Fruit fly (Drosophila melanogaster) whole organism, embryonic: ENCODE measurements around the gene meso18E.

Experiments
- Ada2b ChIP-seq: fragments of 200-800 bp; sonication (Bioruptor generic); IDR thresholded peaks from 2 replicates; pipeline ENCODE4 v1.3.6; 2022; ENCODE audit warnings: missing biosample characterization, missing genetic modification characterization
- CG10321 ChIP-seq: fragments of 200-800 bp; sonication (Bioruptor generic); IDR thresholded peaks from 2 replicates; pipeline ENCODE4 v1.3.6; 2022; ENCODE audit warnings: missing biosample characterization, missing genetic modification characterization
- CG11560 ChIP-seq: fragments of 200-800 bp; sonication (Bioruptor generic); IDR thresholded peaks from 3 replicates; pipeline ENCODE4 v1.3.6; 2022; ENCODE audit warnings: missing biosample characterization, missing genetic modification characterization
- CG12744 ChIP-seq: fragments of 200-800 bp; sonication (Bioruptor generic); optimal IDR thresholded peaks from 2 replicates; lab custom pipeline; 2016; ENCODE audit warnings: missing biosample characterization, missing genetic modification characterization
- CG13123 ChIP-seq: fragments of 200-800 bp; sonication (Bioruptor generic); optimal IDR thresholded peaks from 2 replicates; lab custom pipeline; 2016; ENCODE audit warnings: missing biosample characterization, missing genetic modification characterization
- CG15011 ChIP-seq: fragments of 200-800 bp; sonication (Bioruptor generic); optimal IDR thresholded peaks from 3 replicates; lab custom pipeline; 2018; ENCODE audit warnings: missing biosample characterization, mild to moderate bottlenecking, missing genetic modification characterization
- CG1603 ChIP-seq: fragments of 200-800 bp; sonication (Bioruptor generic); optimal IDR thresholded peaks from 2 replicates; lab custom pipeline; 2019; ENCODE audit warnings: missing biosample characterization, mild to moderate bottlenecking, missing genetic modification characterization, moderate library complexity
- CG17361 ChIP-seq: fragments of 200-800 bp; sonication (Bioruptor generic); IDR thresholded peaks from 3 replicates; pipeline ENCODE4 v1.3.6; 2022; ENCODE audit warnings: missing biosample characterization, missing genetic modification characterization
- CG17385 ChIP-seq: fragments of 200-800 bp; sonication (Bioruptor generic); optimal IDR thresholded peaks from 3 replicates; lab custom pipeline; 2018; ENCODE audit warnings: missing biosample characterization, mild to moderate bottlenecking, missing genetic modification characterization
- CG18599 ChIP-seq: fragments of 200-800 bp; sonication (Bioruptor generic); optimal IDR thresholded peaks from 3 replicates; lab custom pipeline; 2017; ENCODE audit warnings: missing biosample characterization, missing genetic modification characterization, mild to moderate bottlenecking, moderate library complexity, missing genetic modification reagents
- CG3281 ChIP-seq: fragments of 200-800 bp; sonication (Bioruptor generic); optimal IDR thresholded peaks from 3 replicates; lab custom pipeline; 2017; ENCODE audit warnings: missing biosample characterization, mild to moderate bottlenecking, missing genetic modification characterization
- CG4424 ChIP-seq: fragments of 200-800 bp; sonication (Bioruptor generic); optimal IDR thresholded peaks from 3 replicates; lab custom pipeline; 2016; ENCODE audit warnings: missing biosample characterization, missing genetic modification characterization
- CG4730 ChIP-seq: fragments of 200-800 bp; sonication (Bioruptor generic); IDR thresholded peaks from 2 replicates; pipeline ENCODE4 v1.3.6; 2022; ENCODE audit warnings: missing biosample characterization, missing genetic modification characterization
- CG5180 ChIP-seq: fragments of 200-800 bp; sonication (Bioruptor generic); optimal IDR thresholded peaks from 3 replicates; lab custom pipeline; 2017; ENCODE audit warnings: missing biosample characterization, missing genetic modification characterization, mild to moderate bottlenecking, moderate library complexity, missing genetic modification reagents
- Chrac-16 ChIP-seq: fragments of 200-800 bp; sonication (Bioruptor generic); optimal IDR thresholded peaks from 3 replicates; lab custom pipeline; 2016; ENCODE audit warnings: missing biosample characterization, missing genetic modification characterization
- D19A ChIP-seq: fragments of 200-800 bp; optimal IDR thresholded peaks from 3 replicates; lab custom pipeline; 2019; ENCODE audit warnings: missing biosample characterization, mild to moderate bottlenecking, missing genetic modification characterization, moderate library complexity
- Deaf1 ChIP-seq: fragments of 200-800 bp; optimal IDR thresholded peaks from 3 replicates; lab custom pipeline; 2019; ENCODE audit warnings: missing biosample characterization, mild to moderate bottlenecking, missing genetic modification characterization, moderate library complexity
- Dip2 ChIP-seq: fragments of 200-800 bp; sonication (Bioruptor generic); IDR thresholded peaks from 2 replicates; pipeline ENCODE4 v1.3.6; 2022; ENCODE audit warnings: missing biosample characterization, missing genetic modification characterization
- Dll ChIP-seq: fragments of 200-800 bp; sonication (Bioruptor generic); IDR thresholded peaks from 4 replicates; pipeline ENCODE4 v1.3.6; 2022; ENCODE audit warnings: missing biosample characterization, missing genetic modification characterization; ENCODE audit not compliant: partially characterized antibody
- HLH3B ChIP-seq: fragments of 200-800 bp; sonication (Bioruptor generic); IDR thresholded peaks from 2 replicates; pipeline ENCODE4 v1.3.6; 2022; ENCODE audit warnings: missing biosample characterization, missing genetic modification characterization
- HLH4C ChIP-seq: fragments of 200-800 bp; sonication (Bioruptor generic); IDR thresholded peaks from 3 replicates; pipeline ENCODE4 v1.3.6; 2022; ENCODE audit warnings: missing biosample characterization, missing genetic modification characterization; ENCODE audit not compliant: partially characterized antibody
- HLH54F ChIP-seq: fragments of 200-800 bp; sonication (Bioruptor generic); optimal IDR thresholded peaks from 3 replicates; lab custom pipeline; 2016; ENCODE audit warnings: missing biosample characterization, missing genetic modification characterization
- Hr78 ChIP-seq, 2 experiments: fragments of 200-800 bp in 1 of 2; fragments of >200 bp in 1 of 2; sonication (Bioruptor generic) in 1 of 2; optimal IDR thresholded peaks; 2 replicates each; lab custom pipeline; 2017 to 2019; ENCODE audit warnings: missing biosample characterization in 2 of 2, missing genetic modification characterization in 2 of 2, mild to moderate bottlenecking in 1 of 2, moderate library complexity in 1 of 2
- Lpt ChIP-seq: fragments of >200 bp; optimal IDR thresholded peaks from 2 replicates; lab custom pipeline; 2018; ENCODE audit warnings: missing biosample characterization, missing genetic modification characterization
- MESR4 ChIP-seq: fragments of 200-800 bp; sonication (Bioruptor generic); optimal IDR thresholded peaks from 2 replicates; lab custom pipeline; 2018; ENCODE audit warnings: missing biosample characterization, mild to moderate bottlenecking, missing genetic modification characterization, moderate library complexity
- Med ChIP-seq: fragments of 200-800 bp; sonication (Bioruptor generic); peaks from one replicate; lab custom pipeline; 2016; ENCODE audit warnings: missing biosample characterization, missing genetic modification characterization, mild to moderate bottlenecking, inconsistent platforms, moderate library complexity
- Nf-YB ChIP-seq: fragments of 200-800 bp; sonication (Bioruptor generic); optimal IDR thresholded peaks from 3 replicates; lab custom pipeline; 2019; ENCODE audit warnings: missing biosample characterization, mild to moderate bottlenecking, missing genetic modification characterization, moderate library complexity
- Oaz ChIP-seq: fragments of 200-800 bp; sonication (Bioruptor generic); IDR thresholded peaks from 2 replicates; pipeline ENCODE4 v1.3.6; 2022; ENCODE audit warnings: missing biosample characterization, missing genetic modification characterization
- TFAM ChIP-seq: fragments of 200-800 bp; sonication (Bioruptor generic); optimal IDR thresholded peaks from 2 replicates; lab custom pipeline; 2017; ENCODE audit warnings: missing biosample characterization, missing genetic modification characterization, inconsistent platforms
- Vsx1 ChIP-seq: fragments of 200-800 bp; sonication (Bioruptor generic); optimal IDR thresholded peaks from 2 replicates; lab custom pipeline; 2017; ENCODE audit warnings: missing biosample characterization, mild to moderate bottlenecking, missing genetic modification characterization, missing genetic modification reagents
- al ChIP-seq: fragments of 200-800 bp; sonication (Bioruptor generic); IDR thresholded peaks from 2 replicates; pipeline ENCODE4 v1.3.6; 2022; ENCODE audit warnings: missing biosample characterization, missing genetic modification characterization
- ash1 ChIP-seq: fragments of 200-800 bp; sonication (Bioruptor generic); optimal IDR thresholded peaks from 2 replicates; lab custom pipeline; 2018; ENCODE audit warnings: missing biosample characterization, mild to moderate bottlenecking, missing genetic modification characterization
- az2 ChIP-seq: fragments of 200-800 bp; sonication (Bioruptor generic); optimal IDR thresholded peaks from 3 replicates; lab custom pipeline; 2016; ENCODE audit warnings: missing biosample characterization, missing genetic modification characterization
- bbx ChIP-seq: fragments of 200-800 bp; sonication (Bioruptor generic); IDR thresholded peaks from 2 replicates; pipeline ENCODE4 v1.3.6; 2022; ENCODE audit warnings: missing biosample characterization, missing genetic modification characterization; ENCODE audit not compliant: partially characterized antibody
- bsh ChIP-seq, 2 experiments: fragments of 200-800 bp; sonication (Bioruptor generic); optimal IDR thresholded peaks; 2 replicates each; lab custom pipeline; 2017 to 2018; ENCODE audit warnings: mild to moderate bottlenecking in 2 of 2, missing biosample characterization in 2 of 2, missing genetic modification characterization in 2 of 2, moderate library complexity in 1 of 2
- ems ChIP-seq: fragments of 200-800 bp; sonication (Bioruptor generic); optimal IDR thresholded peaks from 3 replicates; lab custom pipeline; 2016; ENCODE audit warnings: missing biosample characterization, missing genetic modification characterization
- exex ChIP-seq: fragments of 200-800 bp; sonication (Bioruptor generic); optimal IDR thresholded peaks from 4 replicates; lab custom pipeline; 2018; ENCODE audit warnings: missing biosample characterization, mild to moderate bottlenecking, missing genetic modification characterization, moderate library complexity
- grn ChIP-seq: fragments of 200-800 bp; sonication (Bioruptor generic); optimal IDR thresholded peaks from 3 replicates; lab custom pipeline; 2017; ENCODE audit warnings: missing biosample characterization, missing genetic modification characterization
- hbn ChIP-seq: fragments of 200-800 bp; sonication (Bioruptor generic); IDR thresholded peaks from 2 replicates; pipeline ENCODE4 v1.3.6; 2022; ENCODE audit warnings: missing biosample characterization, missing genetic modification characterization; ENCODE audit not compliant: partially characterized antibody
- kay ChIP-seq: fragments of 200-800 bp; sonication (Bioruptor generic); optimal IDR thresholded peaks from 2 replicates; lab custom pipeline; 2016; ENCODE audit warnings: missing biosample characterization, missing genetic modification characterization
- ken ChIP-seq: fragments of 200-800 bp; sonication (Bioruptor generic); IDR thresholded peaks from 3 replicates; pipeline ENCODE4 v1.3.6; 2022; ENCODE audit warnings: missing biosample characterization, missing genetic modification characterization
- luna ChIP-seq: fragments of 200-800 bp; sonication (Bioruptor generic); optimal IDR thresholded peaks from 2 replicates; lab custom pipeline; 2016; ENCODE audit warnings: missing biosample characterization, missing genetic modification characterization
- nerfin-1 ChIP-seq: fragments of 200-800 bp; sonication (Bioruptor generic); optimal IDR thresholded peaks from 3 replicates; lab custom pipeline; 2019; ENCODE audit warnings: missing biosample characterization, mild to moderate bottlenecking, missing genetic modification characterization, moderate library complexity
- pb ChIP-seq: fragments of 200-800 bp; sonication (Bioruptor generic); optimal IDR thresholded peaks from 3 replicates; lab custom pipeline; 2016; ENCODE audit warnings: missing biosample characterization, missing genetic modification characterization
- prd ChIP-seq, 3 experiments: fragments of >200 bp in 2 of 3; fragments of 200-800 bp in 1 of 3; sonication (Bioruptor generic) in 1 of 3; optimal IDR thresholded peaks in 2 of 3; IDR thresholded peaks in 1 of 3; 2 replicates in 2 of 3; 3 replicates in 1 of 3; pipeline versions ENCODE4 v1.3.6 to Lab custom; 2017 to 2022; ENCODE audit warnings: missing biosample characterization in 1 of 3, missing genetic modification characterization in 1 of 3
- sima ChIP-seq: fragments of 200-800 bp; sonication (Bioruptor generic); optimal IDR thresholded peaks from 2 replicates; lab custom pipeline; 2016; ENCODE audit warnings: missing biosample characterization, missing genetic modification characterization
- wek ChIP-seq: fragments of 200-800 bp; sonication (Bioruptor generic); optimal IDR thresholded peaks from 3 replicates; lab custom pipeline; 2018; ENCODE audit warnings: missing biosample characterization, mild to moderate bottlenecking, missing genetic modification characterization, moderate library complexity
- z ChIP-seq: fragments of 200-800 bp; sonication (Bioruptor generic); IDR thresholded peaks from 3 replicates; pipeline ENCODE4 v1.3.6; 2022; ENCODE audit warnings: missing biosample characterization, missing genetic modification characterization
- zfh1 ChIP-seq: fragments of 200-800 bp; sonication (Bioruptor generic); IDR thresholded peaks from 3 replicates; pipeline ENCODE4 v1.3.6; 2022; ENCODE audit warnings: missing biosample characterization, missing genetic modification characterization

The meso18E gene

dm6 chrX:19663196-19663858 lies 49.5 kb downstream of the meso18E start (continued):
- no peak for TF ChIP-seq hbn (GFP tag; lab: Robert Waterston, UW)
- 0 out of 2 replicates have a peak, but pooled peaks have one; percentile 11 for TF ChIP-seq CG4730
- TF ChIP-seq ems (GFP tag; lab: Kevin White, UChicago) = no peak
- TF ChIP-seq Dll (GFP tag; lab: Robert Waterston, UW) = no peak
- TF ChIP-seq wek (GFP tag; lab: Kevin White, UChicago) = no peak
- no peak for TF ChIP-seq Hr78 (GFP tag; optimal IDR thresholded peaks at IDR 0.05; lab: Kevin White, UChicago)
- no peak for TF ChIP-seq al (GFP tag; lab: Robert Waterston, UW)
- TF ChIP-seq CG11560 (tag; lab: Robert Waterston, UW) = no peak
- no peak for TF ChIP-seq CG13123 (GFP tag; lab: Kevin White, UChicago)
- no peak for TF ChIP-seq pb
- peak; percentile 65 for TF ChIP-seq D19A
- TF ChIP-seq bsh (GFP tag; optimal IDR thresholded peaks at IDR 0.05; lab: Kevin White, UChicago) = peak in 1 of 2 experiments; percentile 31
- no peak for TF ChIP-seq MESR4 (GFP tag; lab: Kevin White, UChicago)
- TF ChIP-seq zfh1 = no peak
- no peak for TF ChIP-seq ash1 (GFP tag; lab: Kevin White, UChicago)
- TF ChIP-seq HLH54F (GFP tag; lab: Kevin White, UChicago) = peak; percentile 37
- TF ChIP-seq CG5180 (GFP tag; lab: Kevin White, UChicago) = peak; percentile 27
- TF ChIP-seq az2 (GFP tag; lab: Kevin White, UChicago) = peak; percentile 64
- peak; percentile 11 for TF ChIP-seq Chrac-16 (GFP tag; lab: Kevin White, UChicago)
- peak; percentile 64 for TF ChIP-seq Med
- no peak for TF ChIP-seq CG1603 (tag; lab: Kevin White, UChicago)
- TF ChIP-seq bbx = no peak
- TF ChIP-seq CG3281 (GFP tag; lab: Kevin White, UChicago) = peak; percentile 56
- no peak for TF ChIP-seq HLH4C
- no peak for TF ChIP-seq Vsx1
- no peak for TF ChIP-seq Dip2
- no peak for TF ChIP-seq exex (tag; lab: Kevin White, UChicago)
- no peak for TF ChIP-seq prd (optimal IDR thresholded peaks at IDR 0.05; lab: Kevin White, UChicago)
- 0 out of 3 replicates have a peak, but pooled peaks have one; percentile 16 for TF ChIP-seq prd (GFP tag; IDR thresholded peaks at IDR 0.05; lab: Robert Waterston, UW)
- TF ChIP-seq z (GFP tag; lab: Robert Waterston, UW) = no peak
- TF ChIP-seq grn = no peak
- no peak for TF ChIP-seq sima
- TF ChIP-seq kay = no peak
- no peak for TF ChIP-seq Oaz
- TF ChIP-seq nerfin-1 (tag; lab: Kevin White, UChicago) = peak; percentile 44
- no peak for TF ChIP-seq ken (GFP tag; lab: Robert Waterston, UW)
- no peak for TF ChIP-seq Nf-YB (GFP tag; lab: Kevin White, UChicago)
- TF ChIP-seq Ada2b (GFP tag; lab: Robert Waterston, UW) = no peak
- no peak for TF ChIP-seq CG12744
- no peak for TF ChIP-seq Lpt (GFP tag; lab: Kevin White, UChicago)
- no peak for TF ChIP-seq Deaf1 (tag; lab: Kevin White, UChicago)
- peak; percentile 45 for TF ChIP-seq CG4424
- peak; percentile 52 for TF ChIP-seq CG18599 (GFP tag; lab: Kevin White, UChicago)
- peak; percentile 57 for TF ChIP-seq CG15011 (GFP tag; lab: Kevin White, UChicago)
- TF ChIP-seq CG17361 (GFP tag; lab: Robert Waterston, UW) = peak; percentile 61; the same call in 2 of the 3 replicates
- no peak for TF ChIP-seq luna
- TF ChIP-seq TFAM (GFP tag; lab: Kevin White, UChicago) = no peak
- TF ChIP-seq HLH3B (GFP tag; lab: Robert Waterston, UW) = no peak
- TF ChIP-seq CG17385 (GFP tag; lab: Kevin White, UChicago) = peak; percentile 66
- TF ChIP-seq CG10321 (GFP tag; lab: Robert Waterston, UW) = no peak
